Worm (Caenorhabditis elegans): ENCODE data around the gene ZK632.10.
A peak's percentile ranks its signal among the peaks of the same experiment; 100 is the strongest.

Gene ZK632.10

ce11 chrIII:9871032-9871431, 43.5 kb upstream of the ZK632.10 start, which contains the start of gene ZK757.1:
Gene ZK757.1, minus strand, starts transcription at chrIII:9871132.
- no peak for TF ChIP-seq efl-3 (GFP tag; optimal IDR thresholded peaks at IDR 0.05)
- no peak for TF ChIP-seq grh-1 (GFP tag; IDR thresholded peaks at IDR 0.05)
- TF ChIP-seq C34B4.2 (tag; optimal IDR thresholded peaks at IDR 0.05), result no peak
- TF ChIP-seq mep-1 (tag; optimal IDR thresholded peaks at IDR 0.05), result no peak
- no peak for TF ChIP-seq vab-15 (tag; optimal IDR thresholded peaks at IDR 0.05)
- no peak for TF ChIP-seq zag-1 (tag; optimal IDR thresholded peaks at IDR 0.05)
- no peak for TF ChIP-seq unc-98 (GFP tag; IDR thresholded peaks at IDR 0.05)
- no peak for TF ChIP-seq elt-3 (tag; optimal IDR thresholded peaks at IDR 0.05)
- TF ChIP-seq nhr-84 (tag; optimal IDR thresholded peaks at IDR 0.05), result no peak
- TF ChIP-seq tbx-2 (tag; optimal IDR thresholded peaks at IDR 0.05), result no peak
- no peak for TF ChIP-seq unc-62 (GFP tag; optimal IDR thresholded peaks at IDR 0.05)
- TF ChIP-seq nhr-20 (tag; optimal IDR thresholded peaks at IDR 0.05), result no peak

- TF ChIP-seq nhr-28 (tag; optimal IDR thresholded peaks at IDR 0.05) (no peak), hlh-4 (tag; optimal IDR thresholded peaks at IDR 0.05) (peak; percentile 85), pqm-1 (tag; optimal IDR thresholded peaks at IDR 0.05) (no peak), egl-13 (tag; optimal IDR thresholded peaks at IDR 0.05) (peak; percentile 95), blmp-1 (tag; optimal IDR thresholded peaks at IDR 0.05) (peak; percentile 89), pax-3 (tag; optimal IDR thresholded peaks at IDR 0.05) (peak; percentile 95), lin-39 (tag; optimal IDR thresholded peaks at IDR 0.05) (peak; percentile 86), nhr-19 (GFP tag; conservative IDR thresholded peaks at IDR 0.05) (peak; percentile 90), ceh-8 (GFP tag; optimal IDR thresholded peaks at IDR 0.05) (peak; percentile 87), ceh-88 (GFP tag; IDR thresholded peaks at IDR 0.05) (peak; percentile 78), egl-27 (tag; optimal IDR thresholded peaks at IDR 0.05) (no peak), Y116A8C.19 (tag; optimal IDR thresholded peaks at IDR 0.05; ENCODE audit: borderline replicate concordance) (peak; percentile 73), dsc-1 (tag; optimal IDR thresholded peaks at IDR 0.05) (peak; percentile 94), vab-15 (tag; optimal IDR thresholded peaks at IDR 0.05) (peak; percentile 33), F16B12.6 (tag; optimal IDR thresholded peaks at IDR 0.05) (peak; percentile 0), hlh-17 (GFP tag; optimal IDR thresholded peaks at IDR 0.05; ENCODE audit: borderline replicate concordance) (peak; percentile 78), sup-37 (GFP tag; optimal IDR thresholded peaks at IDR 0.05) (peak; percentile 82), nhr-20 (tag; optimal IDR thresholded peaks at IDR 0.05) (peak; percentile 85), isw-1 (GFP tag; IDR thresholded peaks at IDR 0.05) (peak; percentile 82), unc-62 (GFP tag; optimal IDR thresholded peaks at IDR 0.05) (no peak), dpl-1 (GFP tag; optimal IDR thresholded peaks at IDR 0.05) (peak; percentile 88 to 93 (median 91)), efl-3 (GFP tag; optimal IDR thresholded peaks at IDR 0.05) (peak; percentile 80), mep-1 (tag; optimal IDR thresholded peaks at IDR 0.05) (peak; percentile 52), ets-5 (GFP tag; IDR thresholded peaks at IDR 0.05) (no peak), efl-1 (optimal IDR thresholded peaks at IDR 0.05) (peak; percentile 88 to 94), efl-1 (GFP tag; optimal IDR thresholded peaks at IDR 0.05 in 1 of 2) (peak; percentile 93 to 99), fkh-4 (tag; optimal IDR thresholded peaks at IDR 0.05; ENCODE audit: borderline replicate concordance) (peak; percentile 97), nhr-237 (tag; optimal IDR thresholded peaks at IDR 0.05) (no peak), zag-1 (tag; optimal IDR thresholded peaks at IDR 0.05) (no peak), ama-1 (optimal IDR thresholded peaks at IDR 0.05) (no peak), unc-86 (tag; optimal IDR thresholded peaks at IDR 0.05) (peak; percentile 83), lir-3 (tag; optimal IDR thresholded peaks at IDR 0.05; ENCODE audit: poor library complexity) (peak; percentile 96), unc-98 (GFP tag; IDR thresholded peaks at IDR 0.05) (peak; percentile 88), ceh-82 (tag; optimal IDR thresholded peaks at IDR 0.05) (peak; percentile 52 to 58 (median 55)), mef-2 (tag; optimal IDR thresholded peaks at IDR 0.05) (no peak), ztf-11 (tag; optimal IDR thresholded peaks at IDR 0.05) (peak in 1 of 2 experiments; percentile 96), pag-3 (tag; optimal IDR thresholded peaks at IDR 0.05; ENCODE audit: borderline replicate concordance, insufficient read depth) (no peak), swsn-7 (tag; optimal IDR thresholded peaks at IDR 0.05) (peak; percentile 89), unc-130 (tag; optimal IDR thresholded peaks at IDR 0.05) (peak; percentile 28), unc-30 (tag; optimal IDR thresholded peaks at IDR 0.05) (no peak), irx-1 (tag; optimal IDR thresholded peaks at IDR 0.05) (peak; percentile 95), ces-1 (GFP tag; optimal IDR thresholded peaks at IDR 0.05) (no peak), lin-35 (GFP tag; optimal IDR thresholded peaks at IDR 0.05) (peak; percentile 92 to 93)
These were observed 40.4 kb upstream of the ZK632.10 start, which contains the start of gene dhhc-4 for ce11 chrIII:9867780-9868503. Gene dhhc-4, minus strand, starts transcription at chrIII:9867792.
